Worm (Caenorhabditis elegans) whole organism, L2 larva: ENCODE results near the gene C52E4.7.
A peak's percentile ranks its signal among the peaks of the same experiment; 100 is the strongest.

ENCODE experiments used
- F13H6.1 ChIP-seq: sonication (generic microtip); optimal IDR thresholded peaks from 2 replicates; lab custom pipeline; 2016; ENCODE audit warnings: missing genetic modification characterization, missing compliant biosample characterization
- R02D3.7 ChIP-seq: fragments of 150-350 bp; optimal IDR thresholded peaks from 2 replicates; lab custom pipeline; 2014; ENCODE audit warnings: missing biosample characterization, missing genetic modification characterization
- ZK546.5 ChIP-seq: sonication (generic microtip); optimal IDR thresholded peaks from 2 replicates; lab custom pipeline; 2017; ENCODE audit warnings: missing biosample characterization, missing genetic modification characterization
- aly-2 ChIP-seq: fragments of 150-350 bp; optimal IDR thresholded peaks from 2 replicates; lab custom pipeline; 2014; ENCODE audit warnings: missing biosample characterization, missing genetic modification characterization
- ama-1 ChIP-seq: fragments of 150-350 bp; optimal IDR thresholded peaks from 2 replicates; lab custom pipeline; 2018; ENCODE audit warnings: inconsistent platforms
- blmp-1 ChIP-seq: sonication (generic microtip); optimal IDR thresholded peaks from 2 replicates; lab custom pipeline; 2017; ENCODE audit warnings: missing genetic modification characterization, mild to moderate bottlenecking, missing compliant biosample characterization, antibody characterized with exemption, moderate library complexity; ENCODE audit not compliant: insufficient read depth
- ceh-16 ChIP-seq: fragments of 150-350 bp; optimal IDR thresholded peaks from 2 replicates; lab custom pipeline; 2014; ENCODE audit warnings: missing biosample characterization, missing genetic modification characterization
- ceh-82 ChIP-seq: fragments of 150-350 bp; optimal IDR thresholded peaks from 2 replicates; lab custom pipeline; 2014; ENCODE audit warnings: missing biosample characterization, missing genetic modification characterization
- crh-2 ChIP-seq: sonication (generic microtip); optimal IDR thresholded peaks from 2 replicates; lab custom pipeline; 2017; ENCODE audit warnings: missing biosample characterization, missing genetic modification characterization
- dmd-4 ChIP-seq: sonication (generic microtip); optimal IDR thresholded peaks from 2 replicates; lab custom pipeline; 2017; ENCODE audit warnings: missing biosample characterization, missing genetic modification characterization
- egl-27 ChIP-seq: sonication (generic microtip); optimal IDR thresholded peaks from 3 replicates; lab custom pipeline; 2017; ENCODE audit warnings: missing biosample characterization, missing genetic modification reagents, missing genetic modification characterization
- elt-1 ChIP-seq: fragments of 150-350 bp; optimal IDR thresholded peaks from 2 replicates; lab custom pipeline; 2014; ENCODE audit warnings: missing biosample characterization, missing genetic modification characterization
- fos-1 ChIP-seq: fragments of 150-350 bp; optimal IDR thresholded peaks from 2 replicates; lab custom pipeline; 2014; ENCODE audit warnings: missing biosample characterization, missing genetic modification characterization
- lin-13 ChIP-seq: fragments of 150-350 bp; optimal IDR thresholded peaks from 2 replicates; lab custom pipeline; 2014; ENCODE audit warnings: missing biosample characterization, missing genetic modification reagents, missing genetic modification characterization
- mab-5 ChIP-seq: fragments of 150-350 bp; optimal IDR thresholded peaks from 2 replicates; lab custom pipeline; 2014; ENCODE audit warnings: missing biosample characterization, missing genetic modification characterization
- mbf-1 ChIP-seq: sonication (generic microtip); optimal IDR thresholded peaks from 2 replicates; lab custom pipeline; 2017; ENCODE audit warnings: missing biosample characterization, missing genetic modification characterization
- nhr-10 ChIP-seq: sonication (generic microtip); optimal IDR thresholded peaks from 2 replicates; lab custom pipeline; 2017; ENCODE audit warnings: missing biosample characterization, missing genetic modification characterization
- nhr-11 ChIP-seq: fragments of 150-350 bp; optimal IDR thresholded peaks from 2 replicates; lab custom pipeline; 2014; ENCODE audit warnings: missing biosample characterization, missing genetic modification characterization
- nhr-12 ChIP-seq: fragments of 150-350 bp; optimal IDR thresholded peaks from 2 replicates; lab custom pipeline; 2014; ENCODE audit warnings: missing biosample characterization, missing genetic modification characterization
- nhr-129 ChIP-seq: fragments of 150-350 bp; optimal IDR thresholded peaks from 2 replicates; lab custom pipeline; 2014; ENCODE audit warnings: missing biosample characterization, missing genetic modification characterization
- nhr-21 ChIP-seq: fragments of 150-350 bp; optimal IDR thresholded peaks from 2 replicates; lab custom pipeline; 2014; ENCODE audit warnings: missing biosample characterization, missing genetic modification characterization
- nhr-23 ChIP-seq: fragments of 150-350 bp; optimal IDR thresholded peaks from 2 replicates; lab custom pipeline; 2014; ENCODE audit warnings: missing biosample characterization, missing genetic modification reagents, missing genetic modification characterization
- nhr-237 ChIP-seq: fragments of 150-350 bp; optimal IDR thresholded peaks from 2 replicates; lab custom pipeline; 2014; ENCODE audit warnings: missing biosample characterization, missing genetic modification characterization
- nhr-25 ChIP-seq: fragments of 150-350 bp; sonication (generic microtip); optimal IDR thresholded peaks from 3 replicates; lab custom pipeline; 2014; ENCODE audit warnings: missing biosample characterization, missing genetic modification characterization
- nhr-6 ChIP-seq: fragments of 150-350 bp; optimal IDR thresholded peaks from 2 replicates; lab custom pipeline; 2014; ENCODE audit warnings: missing biosample characterization, missing genetic modification characterization
- nhr-77 ChIP-seq: fragments of 150-350 bp; optimal IDR thresholded peaks from 2 replicates; lab custom pipeline; 2014; ENCODE audit warnings: missing biosample characterization, missing genetic modification characterization
- peb-1 ChIP-seq: fragments of 150-350 bp; optimal IDR thresholded peaks from 2 replicates; lab custom pipeline; 2014; ENCODE audit warnings: missing biosample characterization, missing genetic modification characterization
- sem-4 ChIP-seq: fragments of 150-350 bp; optimal IDR thresholded peaks from 2 replicates; lab custom pipeline; 2014; ENCODE audit warnings: missing biosample characterization, missing genetic modification reagents, missing genetic modification characterization
- skn-1 ChIP-seq: sonication (generic microtip); optimal IDR thresholded peaks from 2 replicates; lab custom pipeline; 2017; ENCODE audit warnings: missing biosample characterization, missing genetic modification characterization
- sma-3 ChIP-seq: sonication (generic microtip); optimal IDR thresholded peaks from 2 replicates; lab custom pipeline; 2016; ENCODE audit warnings: missing genetic modification reagents, missing genetic modification characterization, missing compliant biosample characterization
- sma-9 ChIP-seq, 2 experiments: fragments of 150-350 bp in 1 of 2; sonication (generic microtip) in 1 of 2; optimal IDR thresholded peaks; 2 replicates each; lab custom pipeline; 2014 to 2016; ENCODE audit warnings: missing genetic modification characterization in 2 of 2, mild to moderate bottlenecking in 1 of 2, missing biosample characterization in 1 of 2, missing compliant biosample characterization in 1 of 2, missing genetic modification reagents in 1 of 2, moderate library complexity in 1 of 2
- unc-39 ChIP-seq: fragments of 150-350 bp; optimal IDR thresholded peaks from 2 replicates; lab custom pipeline; 2014; ENCODE audit warnings: missing biosample characterization, missing genetic modification characterization
- unc-62 ChIP-seq: fragments of 150-350 bp; optimal IDR thresholded peaks from 2 replicates; lab custom pipeline; 2014; ENCODE audit warnings: missing biosample characterization, missing genetic modification reagents, missing genetic modification characterization
- zag-1 ChIP-seq: fragments of 150-350 bp; optimal IDR thresholded peaks from 2 replicates; lab custom pipeline; 2014; ENCODE audit warnings: missing biosample characterization, missing genetic modification characterization

Gene C52E4.7

DNA sequence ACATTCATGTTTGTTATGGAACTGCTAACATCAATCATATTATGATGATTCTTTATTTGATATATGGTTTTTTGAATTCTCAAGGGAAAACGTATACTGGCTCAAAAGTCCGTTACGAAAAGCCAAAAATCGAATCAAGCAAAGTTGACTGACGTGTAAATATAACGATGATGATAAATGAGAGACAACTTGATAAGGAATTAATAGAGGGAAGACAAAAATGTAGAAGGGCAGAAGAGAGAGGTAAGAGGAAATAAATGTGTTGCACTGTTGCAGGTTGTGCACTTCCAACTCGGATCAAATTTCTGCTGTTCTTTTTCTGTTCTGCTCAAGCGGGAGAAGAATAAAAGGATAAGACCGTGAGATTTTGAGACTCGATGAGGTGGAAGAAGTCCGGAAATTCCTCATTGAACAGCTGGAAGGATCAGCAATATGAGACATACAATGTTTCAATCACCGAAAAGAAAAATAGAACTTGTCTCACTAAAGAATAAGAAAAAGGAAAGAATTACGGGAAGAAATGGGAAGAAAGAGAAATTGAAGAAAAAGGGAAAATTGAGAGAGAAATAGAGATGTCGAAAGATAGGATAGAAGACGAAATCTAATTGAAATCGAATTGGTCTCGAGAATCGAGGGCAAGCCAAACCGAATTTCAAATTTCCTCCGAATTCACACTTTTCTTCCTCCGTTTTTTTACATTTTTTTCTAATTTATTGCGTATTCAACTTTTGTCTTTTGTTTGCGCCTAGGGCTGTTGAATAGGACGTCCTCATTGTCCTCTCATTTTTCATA lies 7.8 kb upstream of the C52E4.7 start (continued):
- no peak for TF ChIP-seq ceh-16 (tag; lab: Kevin White, UChicago)
- TF ChIP-seq zag-1 = peak; percentile 30
- TF ChIP-seq peb-1 (tag; lab: Kevin White, UChicago) = no peak
- peak; percentile 83 for TF ChIP-seq fos-1 (tag; lab: Kevin White, UChicago)
- TF ChIP-seq ama-1 (lab: Kevin White, UChicago) = no peak
- TF ChIP-seq R02D3.7 (tag; lab: Kevin White, UChicago) = no peak
- no peak for TF ChIP-seq unc-62 (GFP tag; lab: Kevin White, UChicago)
- TF ChIP-seq sma-9 (GFP tag; optimal IDR thresholded peaks at IDR 0.05; lab: Kevin White, UChicago) = peak; percentile 25
- no peak for TF ChIP-seq sma-9 (tag; optimal IDR thresholded peaks at IDR 0.05; lab: Kevin White, UChicago)
- TF ChIP-seq nhr-25 (tag; lab: Kevin White, UChicago) = no peak
- no peak for TF ChIP-seq mab-5
- peak; percentile 12 for TF ChIP-seq crh-2 (tag; lab: Kevin White, UChicago)
- TF ChIP-seq nhr-129 (tag; lab: Kevin White, UChicago) = no peak
- TF ChIP-seq blmp-1 (tag; lab: Kevin White, UChicago) = peak; percentile 78
- no peak for TF ChIP-seq nhr-11 (tag; lab: Kevin White, UChicago)

ce11 chrV:11989861-11990260 lies 4.2 kb upstream of the C52E4.7 start:
- TF ChIP-seq fos-1 (tag; lab: Kevin White, UChicago) (peak; percentile 31), ceh-82 (tag; lab: Kevin White, UChicago) (no peak), blmp-1 (tag; lab: Kevin White, UChicago) (peak; percentile 34), crh-2 (tag; lab: Kevin White, UChicago) (peak; percentile 7)

DNA sequence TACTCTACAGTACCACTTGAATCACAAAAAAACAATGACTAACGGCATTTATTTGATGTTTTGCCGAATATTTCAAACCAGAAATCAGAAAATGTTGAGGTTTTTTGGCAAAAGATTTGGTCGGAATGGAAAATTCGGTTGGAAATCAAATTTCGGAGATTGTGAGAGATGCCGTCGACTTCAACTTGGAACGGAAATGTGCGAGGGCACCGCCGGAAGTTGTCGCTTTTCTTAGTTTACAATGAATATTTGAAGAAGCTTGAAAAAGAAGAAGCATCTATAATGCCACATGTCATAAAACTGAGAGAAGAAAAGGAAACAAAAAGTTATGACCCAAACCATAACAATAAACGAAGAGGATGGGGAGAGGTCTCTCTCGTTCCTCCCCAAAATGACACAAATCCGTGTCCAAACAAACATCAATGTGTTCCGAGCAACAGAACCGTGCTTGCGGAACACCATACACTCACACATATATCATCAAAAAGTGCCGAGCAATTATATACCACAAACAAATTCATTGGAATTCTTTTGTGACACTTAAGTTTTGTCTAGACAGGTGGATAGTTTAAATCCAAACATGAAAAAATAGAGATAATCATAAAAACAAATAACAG lies 3.5 kb upstream of the C52E4.7 start:
- TF ChIP-seq sma-9 (GFP tag; optimal IDR thresholded peaks at IDR 0.05; lab: Kevin White, UChicago) = peak; percentile 14
- TF ChIP-seq sma-9 (tag; optimal IDR thresholded peaks at IDR 0.05; lab: Kevin White, UChicago) = no peak
- TF ChIP-seq fos-1 (tag; lab: Kevin White, UChicago) = no peak
- no peak for TF ChIP-seq unc-39
- peak; percentile 6 for TF ChIP-seq crh-2 (tag; lab: Kevin White, UChicago)
- TF ChIP-seq elt-1 (tag; lab: Kevin White, UChicago) = no peak
- peak; percentile 31 for TF ChIP-seq sem-4 (tag; lab: Kevin White, UChicago)

- TF ChIP-seq mab-5 (no peak), mbf-1 (tag; lab: Kevin White, UChicago) (no peak), skn-1 (tag; lab: Kevin White, UChicago) (no peak), ceh-82 (tag; lab: Kevin White, UChicago) (no peak), nhr-12 (tag; lab: Kevin White, UChicago) (no peak), ceh-16 (tag; lab: Kevin White, UChicago) (no peak), nhr-6 (tag; lab: Kevin White, UChicago) (no peak), nhr-21 (tag; lab: Kevin White, UChicago) (no peak), sma-3 (GFP tag; lab: Kevin White, UChicago) (no peak), lin-13 (no peak), nhr-23 (tag; lab: Kevin White, UChicago) (no peak), nhr-77 (tag; lab: Kevin White, UChicago) (no peak), nhr-129 (tag; lab: Kevin White, UChicago) (no peak), nhr-237 (tag; lab: Kevin White, UChicago) (no peak), F13H6.1 (no peak), egl-27 (tag; lab: Kevin White, UChicago) (no peak), dmd-4 (no peak), crh-2 (tag; lab: Kevin White, UChicago) (no peak), nhr-10 (no peak), zag-1 (no peak)
Measured at ce11 chrV:11995862-11996261, 1.8 kb downstream of the C52E4.7 start, which contains the start of gene C52E4.12. C52E4.12 (plus strand) TSS chrV:11996162.

DNA sequence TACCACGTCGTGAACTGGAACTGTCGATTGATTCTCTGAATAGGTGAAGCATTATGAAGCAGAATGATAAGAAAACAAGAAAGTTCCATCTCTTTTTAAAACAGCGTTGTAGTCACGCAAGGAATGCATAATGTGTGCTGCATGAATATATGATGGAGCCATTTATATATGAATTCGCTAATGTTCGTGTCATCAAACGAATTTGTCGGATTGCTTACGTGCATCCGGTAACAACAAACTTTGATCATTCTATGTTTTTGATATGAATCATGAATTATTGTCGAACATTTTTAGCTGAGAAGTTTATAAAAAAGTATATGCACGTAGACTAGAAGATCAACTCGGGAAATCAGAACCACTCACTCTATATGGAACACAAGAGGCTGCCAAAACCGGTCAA lies 3.3 kb downstream of the C52E4.7 start:
- TF ChIP-seq F13H6.1 = no peak
- no peak for TF ChIP-seq ZK546.5 (tag; lab: Kevin White, UChicago)
- no peak for TF ChIP-seq nhr-10
- TF ChIP-seq zag-1 = no peak
- no peak for TF ChIP-seq elt-1 (tag; lab: Kevin White, UChicago)
- TF ChIP-seq ceh-82 (tag; lab: Kevin White, UChicago) = no peak
- no peak for TF ChIP-seq nhr-11 (tag; lab: Kevin White, UChicago)
- no peak for TF ChIP-seq unc-62 (GFP tag; lab: Kevin White, UChicago)
- TF ChIP-seq sma-9 (GFP tag; optimal IDR thresholded peaks at IDR 0.05; lab: Kevin White, UChicago) = no peak
- TF ChIP-seq sma-9 (tag; optimal IDR thresholded peaks at IDR 0.05; lab: Kevin White, UChicago) = no peak
- TF ChIP-seq aly-2 (tag; lab: Kevin White, UChicago) = no peak
